Worm (Caenorhabditis elegans): ENCODE data around the gene T16G1.3.

The T16G1.3 gene

ce11 chrV:12944229-12944628 is at the start of gene T16G1.3:
Gene T16G1.3 (minus strand): TSS chrV:12944329.
- no peak for TF ChIP-seq hlh-6 (tag; optimal IDR thresholded peaks at IDR 0.05)
- TF ChIP-seq fkh-10 (GFP tag; optimal IDR thresholded peaks at IDR 0.05), result no peak
- TF ChIP-seq pqm-1 (tag; optimal IDR thresholded peaks at IDR 0.05), result no peak
- TF ChIP-seq unc-42 (tag; optimal IDR thresholded peaks at IDR 0.05), result no peak
- no peak for TF ChIP-seq sox-4 (tag; optimal IDR thresholded peaks at IDR 0.05)
- TF ChIP-seq elt-4 (tag; optimal IDR thresholded peaks at IDR 0.05), result no peak
- no peak for TF ChIP-seq odd-2 (tag; optimal IDR thresholded peaks at IDR 0.05)
- no peak for TF ChIP-seq pag-3 (tag; optimal IDR thresholded peaks at IDR 0.05; ENCODE audit: borderline replicate concordance)
- TF ChIP-seq unc-55 (GFP tag; optimal IDR thresholded peaks at IDR 0.05), result no peak
- TF ChIP-seq madf-2 (tag; optimal IDR thresholded peaks at IDR 0.05), result no peak
- TF ChIP-seq lim-6 (tag; optimal IDR thresholded peaks at IDR 0.05), result no peak
- no peak for TF ChIP-seq ceh-45 (GFP tag; IDR thresholded peaks at IDR 0.05)
- TF ChIP-seq hlh-30 (tag; optimal IDR thresholded peaks at IDR 0.05; ENCODE audit: insufficient read depth), result no peak
- no peak for TF ChIP-seq C38D4.7 (GFP tag; optimal IDR thresholded peaks at IDR 0.05)
- TF ChIP-seq ceh-9 (tag; optimal IDR thresholded peaks at IDR 0.05), result no peak
- no peak for TF ChIP-seq ets-4 (tag; optimal IDR thresholded peaks at IDR 0.05)

ce11 chrV:12992891-12993290 is 48.8 kb upstream of the T16G1.3 start, which contains the start of the genes F15B9.11 and dsl-7:
Gene F15B9.11 (minus strand): TSS chrV:12992895.
Gene dsl-7 (plus strand): TSS chrV:12993150.
- TF ChIP-seq ceh-45 (GFP tag; IDR thresholded peaks at IDR 0.05), result no peak
- TF ChIP-seq ceh-6 (GFP tag; optimal IDR thresholded peaks at IDR 0.05), result no peak
- no peak for TF ChIP-seq hlh-13 (GFP tag; optimal IDR thresholded peaks at IDR 0.05)
- no peak for TF ChIP-seq ceh-9 (tag; optimal IDR thresholded peaks at IDR 0.05)
- TF ChIP-seq hlh-30 (tag; optimal IDR thresholded peaks at IDR 0.05; ENCODE audit: insufficient read depth), result no peak
- no peak for TF ChIP-seq pax-1 (tag; optimal IDR thresholded peaks at IDR 0.05)
- no peak for TF ChIP-seq ceh-19 (GFP tag; optimal IDR thresholded peaks at IDR 0.05)
- TF ChIP-seq hlh-6 (tag; optimal IDR thresholded peaks at IDR 0.05), result no peak
- no peak for TF ChIP-seq mec-3 (tag; optimal IDR thresholded peaks at IDR 0.05; ENCODE audit: borderline replicate concordance)
- TF ChIP-seq ceh-48 (tag; optimal IDR thresholded peaks at IDR 0.05), result no peak

- TF ChIP-seq C38D4.7 (GFP tag; optimal IDR thresholded peaks at IDR 0.05) (no peak), ttx-3 (tag; optimal IDR thresholded peaks at IDR 0.05) (no peak), elt-2 (tag; optimal IDR thresholded peaks at IDR 0.05) (no peak), pros-1 (tag; optimal IDR thresholded peaks at IDR 0.05) (no peak), unc-86 (tag; optimal IDR thresholded peaks at IDR 0.05) (no peak), dmd-4 (tag; optimal IDR thresholded peaks at IDR 0.05; ENCODE audit: borderline replicate concordance) (no peak), madf-2 (tag; optimal IDR thresholded peaks at IDR 0.05) (no peak), fkh-10 (GFP tag; optimal IDR thresholded peaks at IDR 0.05) (no peak), eyg-1 (tag; optimal IDR thresholded peaks at IDR 0.05) (no peak), C08G9.2 (tag; optimal IDR thresholded peaks at IDR 0.05) (no peak), ceh-30 (tag; optimal IDR thresholded peaks at IDR 0.05) (no peak), hlh-8 (tag; optimal IDR thresholded peaks at IDR 0.05) (no peak), hlh-13 (GFP tag; optimal IDR thresholded peaks at IDR 0.05) (no peak), nhr-11 (tag; optimal IDR thresholded peaks at IDR 0.05) (no peak), odd-2 (tag; optimal IDR thresholded peaks at IDR 0.05) (no peak), ama-1 (optimal IDR thresholded peaks at IDR 0.05) (no peak), nfya-1 (tag; optimal IDR thresholded peaks at IDR 0.05) (no peak), ceh-45 (GFP tag; IDR thresholded peaks at IDR 0.05) (no peak), ztf-16 (tag; optimal IDR thresholded peaks at IDR 0.05) (no peak), zip-5 (tag; optimal IDR thresholded peaks at IDR 0.05) (no peak)
Observed at ce11 chrV:12988256-12988655, 44.1 kb upstream of the T16G1.3 start, which contains the start of gene F15B9.8. Gene F15B9.8 (plus strand): TSS chrV:12988556.

- TF ChIP-seq rnt-1 (tag; optimal IDR thresholded peaks at IDR 0.05) (no peak), pag-3 (tag; optimal IDR thresholded peaks at IDR 0.05; ENCODE audit: borderline replicate concordance) (no peak), ama-1 (optimal IDR thresholded peaks at IDR 0.05) (no peak), nhr-232 (tag; optimal IDR thresholded peaks at IDR 0.05) (no peak), ceh-2 (tag; optimal IDR thresholded peaks at IDR 0.05) (no peak), lin-11 (tag; optimal IDR thresholded peaks at IDR 0.05) (no peak), ceh-6 (GFP tag; optimal IDR thresholded peaks at IDR 0.05) (no peak), mec-3 (tag; optimal IDR thresholded peaks at IDR 0.05; ENCODE audit: borderline replicate concordance) (no peak), hlh-6 (tag; optimal IDR thresholded peaks at IDR 0.05) (no peak), unc-55 (GFP tag; optimal IDR thresholded peaks at IDR 0.05) (no peak), ceh-14 (tag; optimal IDR thresholded peaks at IDR 0.05) (no peak), npax-4 (tag; optimal IDR thresholded peaks at IDR 0.05) (no peak), tbx-2 (tag; optimal IDR thresholded peaks at IDR 0.05) (no peak), fax-1 (tag; optimal IDR thresholded peaks at IDR 0.05) (no peak), elt-4 (tag; optimal IDR thresholded peaks at IDR 0.05) (no peak), ets-4 (tag; optimal IDR thresholded peaks at IDR 0.05) (no peak), hlh-30 (tag; optimal IDR thresholded peaks at IDR 0.05; ENCODE audit: insufficient read depth) (no peak), pha-4 (tag; optimal IDR thresholded peaks at IDR 0.05) (no peak)
Observed at ce11 chrV:12987061-12987460, 42.9 kb upstream of the T16G1.3 start, which contains the start of gene shw-3. Gene shw-3 (minus strand): TSS chrV:12987161.

Data from whole organism, late embryonic.